Worm (Caenorhabditis elegans): Measurements from ENCODE around the gene srh-130.

srh-130 gene

ce11 chrV:5192501-5192900 is 41.5 kb downstream of the srh-130 start, which contains the start of gene C03A7.13 (continued):
- no peak for TF ChIP-seq F55B11.4 (tag; optimal IDR thresholded peaks at IDR 0.05; ENCODE audit: borderline replicate concordance, insufficient read depth)
- no peak for TF ChIP-seq zfh-2 (GFP tag; conservative IDR thresholded peaks at IDR 0.05)
- TF ChIP-seq F57C9.4 (tag; optimal IDR thresholded peaks at IDR 0.05) = no peak
- TF ChIP-seq snpc-3.4 (tag; optimal IDR thresholded peaks at IDR 0.05) = no peak
- TF ChIP-seq ztf-6 (GFP tag; IDR thresholded peaks at IDR 0.05) = no peak
- TF ChIP-seq somi-1 (GFP tag; optimal IDR thresholded peaks at IDR 0.05) = no peak
- no peak for TF ChIP-seq T26A5.8 (tag; optimal IDR thresholded peaks at IDR 0.05)
- no peak for TF ChIP-seq hmg-1.2 (GFP tag; IDR thresholded peaks at IDR 0.05)
- no peak for TF ChIP-seq dox-1 (GFP tag; IDR thresholded peaks at IDR 0.05)
- TF ChIP-seq mcd-1 (GFP tag; IDR thresholded peaks at IDR 0.05) = no peak
- no peak for TF ChIP-seq F22D6.2 (tag; optimal IDR thresholded peaks at IDR 0.05)
- TF ChIP-seq nhr-179 (tag; optimal IDR thresholded peaks at IDR 0.05) = no peak
- TF ChIP-seq nhr-90 (tag; optimal IDR thresholded peaks at IDR 0.05) = no peak
- TF ChIP-seq ccch-3 (GFP tag; optimal IDR thresholded peaks at IDR 0.05) = no peak
- no peak for TF ChIP-seq B0035.1 (tag; optimal IDR thresholded peaks at IDR 0.05)
- no peak for TF ChIP-seq ztf-22 (GFP tag; optimal IDR thresholded peaks at IDR 0.05)
- TF ChIP-seq ztf-25 (GFP tag; IDR thresholded peaks at IDR 0.05) = no peak
- peak; percentile 26 for TF ChIP-seq atf-7 (tag; optimal IDR thresholded peaks at IDR 0.05)
- no peak for TF ChIP-seq lin-40 (tag; optimal IDR thresholded peaks at IDR 0.05)
- TF ChIP-seq nhr-120 (GFP tag; IDR thresholded peaks at IDR 0.05) = no peak
- peak; percentile 8 for TF ChIP-seq tbp1 (GFP tag; optimal IDR thresholded peaks at IDR 0.05)

DNA sequence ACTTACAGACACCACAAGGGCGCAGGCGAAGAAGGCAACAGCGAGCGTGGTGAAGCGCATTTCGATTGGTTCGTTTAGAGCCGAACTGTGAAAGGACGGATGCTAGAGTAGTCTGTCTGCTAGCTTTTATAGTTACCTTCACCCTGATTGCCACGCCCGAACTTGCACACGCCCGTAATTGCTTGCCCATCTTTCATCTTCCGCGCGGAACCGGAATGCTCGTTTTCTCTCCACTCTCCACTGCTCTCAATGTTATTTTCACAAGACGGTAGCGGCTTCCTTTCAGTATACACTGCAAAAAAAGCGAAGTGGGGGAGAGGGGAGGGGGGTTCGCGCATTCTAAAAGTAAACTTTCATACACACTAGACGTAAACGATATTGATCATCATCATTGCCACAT is 43.5 kb downstream of the srh-130 start, which contains the start of gene abu-8:
abu-8 (minus strand) TSS at position 101 of the 400 bp plus-strand sequence.
- TF ChIP-seq D2030.7 (GFP tag; IDR thresholded peaks at IDR 0.05) (no peak), F10E7.11 (tag; optimal IDR thresholded peaks at IDR 0.05) (no peak), nhr-27 (tag; optimal IDR thresholded peaks at IDR 0.05) (no peak), die-1 (tag; optimal IDR thresholded peaks at IDR 0.05) (no peak), tbp1 (GFP tag; optimal IDR thresholded peaks at IDR 0.05) (no peak), dpl-1 (GFP tag; optimal IDR thresholded peaks at IDR 0.05) (no peak), lin-54 (GFP tag; optimal IDR thresholded peaks at IDR 0.05) (no peak), B0261.1 (tag; optimal IDR thresholded peaks at IDR 0.05) (no peak), tlf-1 (GFP tag; optimal IDR thresholded peaks at IDR 0.05) (no peak), mel-28 (tag; optimal IDR thresholded peaks at IDR 0.05; ENCODE audit: borderline replicate concordance) (no peak), unc-62 (GFP tag; optimal IDR thresholded peaks at IDR 0.05) (no peak), ceh-40 (GFP tag; IDR thresholded peaks at IDR 0.05) (no peak), Y67H2A.10 (GFP tag; conservative IDR thresholded peaks at IDR 0.05) (no peak), ceh-58 (GFP tag; IDR thresholded peaks at IDR 0.05) (no peak), zfh-2 (GFP tag; conservative IDR thresholded peaks at IDR 0.05) (no peak), ekl-4 (GFP tag; IDR thresholded peaks at IDR 0.05) (no peak)

DNA sequence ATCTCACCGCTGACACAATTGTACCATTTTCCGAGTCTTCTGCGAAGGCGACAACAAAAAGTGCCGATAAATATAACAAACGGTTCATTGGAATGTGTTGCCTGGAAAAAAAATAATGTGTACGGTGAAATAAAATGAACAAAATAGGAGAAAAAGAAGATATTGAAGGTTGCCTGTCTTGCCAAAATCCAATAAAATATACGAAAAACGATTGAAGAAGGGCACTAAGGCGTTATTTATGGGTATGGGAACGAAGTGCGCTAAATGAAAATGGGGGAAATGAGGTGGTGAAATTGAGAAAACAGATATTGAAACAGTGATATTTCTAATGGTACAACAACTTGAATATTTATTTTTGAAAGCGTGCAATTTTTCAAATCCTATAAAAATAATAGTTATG is 47.3 kb downstream of the srh-130 start, which contains the start of gene Y47A7.2:
Y47A7.2 (minus strand) TSS at position 101 of the 400 bp plus-strand sequence.
- TF ChIP-seq ceh-79 (tag; optimal IDR thresholded peaks at IDR 0.05) (no peak), repo-1 (tag; optimal IDR thresholded peaks at IDR 0.05) (no peak), K12H6.12 (tag; optimal IDR thresholded peaks at IDR 0.05) (no peak), cebp-1 (GFP tag; IDR thresholded peaks at IDR 0.05) (no peak), cebp-1 (tag; optimal IDR thresholded peaks at IDR 0.05) (no peak), rec-8 (tag; optimal IDR thresholded peaks at IDR 0.05) (no peak), F39B2.1 (GFP tag; IDR thresholded peaks at IDR 0.05) (no peak), fkh-3 (tag; optimal IDR thresholded peaks at IDR 0.05) (no peak), F57A8.1 (GFP tag; optimal IDR thresholded peaks at IDR 0.05) (no peak), B0261.1 (tag; optimal IDR thresholded peaks at IDR 0.05) (no peak), rcor-1 (GFP tag; IDR thresholded peaks at IDR 0.05) (no peak), let-607 (tag; optimal IDR thresholded peaks at IDR 0.05) (no peak), die-1 (tag; optimal IDR thresholded peaks at IDR 0.05) (no peak), tlf-1 (GFP tag; optimal IDR thresholded peaks at IDR 0.05) (no peak), zfh-2 (GFP tag; conservative IDR thresholded peaks at IDR 0.05) (no peak), ceh-91 (GFP tag; IDR thresholded peaks at IDR 0.05) (no peak), ztf-18 (tag; optimal IDR thresholded peaks at IDR 0.05) (no peak)

Measured in whole organism, young adult.